Fruit fly (Drosophila melanogaster): ENCODE results near the gene CG2260.

Gene CG2260

DNA sequence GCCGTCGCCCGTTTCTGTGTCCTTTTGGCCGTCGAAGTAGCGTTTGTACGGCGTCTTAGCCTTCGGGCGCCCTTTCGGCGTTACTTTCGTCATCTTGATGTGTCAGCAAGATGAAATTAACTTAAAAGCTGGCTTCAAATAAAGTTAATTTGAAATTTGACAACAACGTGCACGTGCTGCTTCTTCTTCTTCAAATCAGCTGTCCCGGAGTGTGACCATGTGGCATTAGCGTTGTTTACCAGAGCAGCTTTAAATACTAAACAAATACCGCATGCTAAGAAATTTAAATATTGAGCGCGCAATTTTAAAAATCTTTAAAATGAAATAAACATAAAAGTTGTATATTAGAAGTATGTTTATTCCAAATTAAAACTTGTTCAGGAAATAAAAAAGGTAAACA is at the start of gene CG2260 (continued):
- TF ChIP-seq Med (GFP tag) (peak; percentile 41), CG18011 (GFP tag; optimal IDR thresholded peaks at IDR 0.05) (no peak), MBD-R2 (GFP tag; IDR thresholded peaks at IDR 0.05) (peak; percentile 77), CG4282 (GFP tag; optimal IDR thresholded peaks at IDR 0.05) (no peak), org-1 (GFP tag; optimal IDR thresholded peaks at IDR 0.05) (no peak), CG9727 (GFP tag; optimal IDR thresholded peaks at IDR 0.05) (no peak), MESR4 (GFP tag; optimal IDR thresholded peaks at IDR 0.05) (peak; percentile 47), CG11247 (GFP tag; IDR thresholded peaks at IDR 0.05) (no peak), unpg (GFP tag; optimal IDR thresholded peaks at IDR 0.05) (no peak), Dll (GFP tag; IDR thresholded peaks at IDR 0.05; ENCODE audit: partially characterized antibody) (0 out of 4 replicates have a peak, but pooled peaks have one; percentile 20), Scr (GFP tag; IDR thresholded peaks at IDR 0.05; ENCODE audit: partially characterized antibody) (no peak), trh (GFP tag; optimal IDR thresholded peaks at IDR 0.05) (no peak), Tbp (GFP tag; optimal IDR thresholded peaks at IDR 0.05) (no peak), CG12104 (GFP tag; optimal IDR thresholded peaks at IDR 0.05) (no peak), lmd (GFP tag; IDR thresholded peaks at IDR 0.05) (no peak), tna (GFP tag; IDR thresholded peaks at IDR 0.05; ENCODE audit: partially characterized antibody) (no peak), Blimp-1 (GFP tag; optimal IDR thresholded peaks at IDR 0.05) (no peak), BEAF-32 (GFP tag; optimal IDR thresholded peaks at IDR 0.05) (peak; percentile 43), scrt (GFP tag; optimal IDR thresholded peaks at IDR 0.05) (peak; percentile 20), Sin3A (optimal IDR thresholded peaks at IDR 0.05) (peak; percentile 8), salm (tag; optimal IDR thresholded peaks at IDR 0.05) (no peak), emc (GFP tag; optimal IDR thresholded peaks at IDR 0.05) (no peak), CG18764 (GFP tag; optimal IDR thresholded peaks at IDR 0.05) (no peak), CG13424 (tag; optimal IDR thresholded peaks at IDR 0.05) (no peak), caup (GFP tag; optimal IDR thresholded peaks at IDR 0.05; ENCODE audit: severe bottlenecking) (no peak), pb (GFP tag; optimal IDR thresholded peaks at IDR 0.05) (no peak), croc (GFP tag; conservative IDR thresholded peaks at IDR 0.05) (no peak), Bgb (GFP tag; IDR thresholded peaks at IDR 0.05; ENCODE audit: partially characterized antibody) (no peak), gro (GFP tag; optimal IDR thresholded peaks at IDR 0.05) (no peak), Nf-YA (GFP tag; IDR thresholded peaks at IDR 0.05) (no peak), CG3995 (GFP tag; optimal IDR thresholded peaks at IDR 0.05) (no peak), az2 (GFP tag; optimal IDR thresholded peaks at IDR 0.05) (no peak), bcd (GFP tag; optimal IDR thresholded peaks at IDR 0.05) (no peak), Oli (tag; optimal IDR thresholded peaks at IDR 0.05) (no peak), Dp (GFP tag; optimal IDR thresholded peaks at IDR 0.05) (peak; percentile 92), CG17829 (tag; optimal IDR thresholded peaks at IDR 0.05) (no peak), Dip3 (GFP tag; optimal IDR thresholded peaks at IDR 0.05) (no peak), CG15479 (GFP tag; optimal IDR thresholded peaks at IDR 0.05) (no peak), ranshi (GFP tag; IDR thresholded peaks at IDR 0.05) (no peak), bigmax (GFP tag; optimal IDR thresholded peaks at IDR 0.05) (no peak), Doc2 (GFP tag; IDR thresholded peaks at IDR 0.05) (no peak), ara (GFP tag; IDR thresholded peaks at IDR 0.05) (no peak), lola (GFP tag; optimal IDR thresholded peaks at IDR 0.05) (no peak), zfh2 (GFP tag; optimal IDR thresholded peaks at IDR 0.05) (no peak), row (GFP tag; IDR thresholded peaks at IDR 0.05) (no peak), CG10979 (tag; optimal IDR thresholded peaks at IDR 0.05) (no peak), her (GFP tag; optimal IDR thresholded peaks at IDR 0.05) (no peak), ftz-f1 (GFP tag; optimal IDR thresholded peaks at IDR 0.05) (no peak), Xrp1 (GFP tag; IDR thresholded peaks at IDR 0.05) (no peak), chinmo (GFP tag; IDR thresholded peaks at IDR 0.05; ENCODE audit: partially characterized antibody) (no peak), sima (GFP tag; optimal IDR thresholded peaks at IDR 0.05) (no peak), dm (GFP tag; optimal IDR thresholded peaks at IDR 0.05) (peak; percentile 82)

Data from whole organism, embryonic.